Fruit fly (Drosophila melanogaster): Measurements from ENCODE around the gene aly.

The aly gene

dm6 chr3L:3035769-3036583 is 9.7 kb upstream of the aly start (continued):
- TF ChIP-seq Stat92E (GFP tag; optimal IDR thresholded peaks at IDR 0.05) (peak in 1 of 3 experiments; percentile 62), Oli (tag; optimal IDR thresholded peaks at IDR 0.05) (peak; percentile 86), eyg (GFP tag; optimal IDR thresholded peaks at IDR 0.05) (peak; percentile 58), CG4282 (GFP tag; optimal IDR thresholded peaks at IDR 0.05) (peak; percentile 33), CG14667 (GFP tag; IDR thresholded peaks at IDR 0.05) (peak; percentile 50), al (GFP tag; IDR thresholded peaks at IDR 0.05) (peak; percentile 35; the same call in 1 of the 2 replicates), CG12104 (GFP tag; optimal IDR thresholded peaks at IDR 0.05) (peak; percentile 84), CG17829 (tag; optimal IDR thresholded peaks at IDR 0.05) (peak; percentile 87), CG15269 (tag; optimal IDR thresholded peaks at IDR 0.05) (peak; percentile 89), CG7839 (tag; optimal IDR thresholded peaks at IDR 0.05) (peak; percentile 91), Ptx1 (GFP tag; IDR thresholded peaks at IDR 0.05) (peak; percentile 69), CG11247 (GFP tag; IDR thresholded peaks at IDR 0.05) (peak; percentile 56; the same call in 1 of the 2 replicates), pan (optimal IDR thresholded peaks at IDR 0.05) (no peak), pan (GFP tag; optimal IDR thresholded peaks at IDR 0.05 in 1 of 2, IDR thresholded peaks at IDR 0.05 in 1 of 2) (peak in 1 of 2 experiments; percentile 71), hth (optimal IDR thresholded peaks at IDR 0.05) (no peak), CG17802 (tag; optimal IDR thresholded peaks at IDR 0.05) (peak; percentile 51), ATbp (GFP tag; optimal IDR thresholded peaks at IDR 0.05) (peak; percentile 75), gro (GFP tag; optimal IDR thresholded peaks at IDR 0.05) (peak; percentile 86), CG6791 (GFP tag; IDR thresholded peaks at IDR 0.05; ENCODE audit: partially characterized antibody) (no peak), BEAF-32 (GFP tag; optimal IDR thresholded peaks at IDR 0.05) (no peak), CG10543 (GFP tag; optimal IDR thresholded peaks at IDR 0.05) (peak; percentile 74), CG1647 (GFP tag; optimal IDR thresholded peaks at IDR 0.05) (peak; percentile 42), Spps (tag; optimal IDR thresholded peaks at IDR 0.05) (peak; percentile 78), CG9932 (GFP tag; IDR thresholded peaks at IDR 0.05) (peak; percentile 79), CG15011 (GFP tag; optimal IDR thresholded peaks at IDR 0.05) (peak; percentile 88), CG13123 (GFP tag; optimal IDR thresholded peaks at IDR 0.05) (peak; percentile 60), CG17359 (tag; optimal IDR thresholded peaks at IDR 0.05) (peak; percentile 82), sc (optimal IDR thresholded peaks at IDR 0.05) (no peak), sc (GFP tag; optimal IDR thresholded peaks at IDR 0.05) (peak; percentile 75), CG6683 (GFP tag; optimal IDR thresholded peaks at IDR 0.05) (peak; percentile 74), CG11504 (tag; optimal IDR thresholded peaks at IDR 0.05) (peak; percentile 89), CG16863 (GFP tag; optimal IDR thresholded peaks at IDR 0.05) (peak; percentile 62), ham (GFP tag; IDR thresholded peaks at IDR 0.05) (no peak), zen2 (GFP tag; IDR thresholded peaks at IDR 0.05; ENCODE audit: partially characterized antibody) (no peak), Doc3 (GFP tag; IDR thresholded peaks at IDR 0.05; ENCODE audit: partially characterized antibody) (no peak), Taf1 (GFP tag; IDR thresholded peaks at IDR 0.05) (0 out of 2 replicates have a peak, but pooled peaks have one; percentile 18), Camta (GFP tag; optimal IDR thresholded peaks at IDR 0.05) (peak; percentile 77), CG8359 (GFP tag; optimal IDR thresholded peaks at IDR 0.05; ENCODE audit: borderline replicate concordance) (peak; percentile 63), pb (GFP tag; optimal IDR thresholded peaks at IDR 0.05) (peak; percentile 28), CkIIα-i1 (GFP tag; IDR thresholded peaks at IDR 0.05) (no peak), CG12299 (tag; optimal IDR thresholded peaks at IDR 0.05) (peak; percentile 87), Optix (GFP tag; IDR thresholded peaks at IDR 0.05) (peak; percentile 46; the same call in 1 of the 3 replicates), Fer1 (GFP tag; optimal IDR thresholded peaks at IDR 0.05) (peak; percentile 93), z (GFP tag; IDR thresholded peaks at IDR 0.05) (no peak), CG18619 (GFP tag; optimal IDR thresholded peaks at IDR 0.05) (peak; percentile 86), tna (GFP tag; IDR thresholded peaks at IDR 0.05; ENCODE audit: partially characterized antibody) (no peak), CG10565 (GFP tag; optimal IDR thresholded peaks at IDR 0.05) (peak; percentile 50), trh (GFP tag; optimal IDR thresholded peaks at IDR 0.05) (peak; percentile 38)

Measured in whole organism, embryonic.